Worm (Caenorhabditis elegans): ENCODE data around the gene Y49A10A.2.

Gene Y49A10A.2

DNA sequence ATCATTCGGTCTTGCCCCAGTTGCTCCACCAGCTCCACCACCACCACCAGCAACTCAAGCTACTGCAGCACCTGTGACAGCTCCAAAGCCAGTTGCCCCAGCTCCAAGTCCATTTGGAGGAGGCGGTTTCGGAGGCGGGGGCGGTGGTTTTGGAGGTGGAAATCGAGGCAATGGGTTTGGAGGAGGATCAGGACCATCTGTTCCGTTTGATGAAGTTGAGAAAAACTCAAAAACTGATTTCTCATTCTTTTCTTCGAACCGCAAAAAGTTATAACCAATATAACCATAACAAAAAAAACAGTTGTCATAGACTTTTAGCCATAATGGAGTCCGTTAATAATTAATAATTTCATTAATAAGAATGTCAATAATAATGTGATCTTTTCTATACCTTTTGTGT, 51.1 kb downstream of the Y49A10A.2 start:
- TF ChIP-seq drap-1 (GFP tag; optimal IDR thresholded peaks at IDR 0.05) (no peak), flh-1 (GFP tag; optimal IDR thresholded peaks at IDR 0.05) (no peak), sem-2 (GFP tag; optimal IDR thresholded peaks at IDR 0.05) (no peak), cnd-1 (tag; optimal IDR thresholded peaks at IDR 0.05) (no peak), ztf-11 (tag; optimal IDR thresholded peaks at IDR 0.05) (no peak), snpc-4 (tag; optimal IDR thresholded peaks at IDR 0.05) (no peak), zip-8 (tag; optimal IDR thresholded peaks at IDR 0.05) (no peak), unc-62 (GFP tag; optimal IDR thresholded peaks at IDR 0.05) (no peak)

Data from whole organism, mixed stage, embryonic.